Worm (Caenorhabditis elegans) whole organism, L4 larva: ENCODE data around the gene camt-1.
A peak's percentile ranks its signal among the peaks of the same experiment; 100 is the strongest.

Experiments
- F26F4.8 ChIP-seq: fragments of 200-800 bp; sonication (Bioruptor generic); conservative IDR thresholded peaks from 2 replicates; pipeline ENCODE4 v1.3.6; 2022; ENCODE audit warnings: missing genetic modification characterization, missing compliant biosample characterization
- F49E8.2 ChIP-seq: sonication (generic microtip); optimal IDR thresholded peaks from 2 replicates; lab custom pipeline; 2016; ENCODE audit warnings: missing compliant biosample characterization, mild to moderate bottlenecking, missing genetic modification characterization, borderline replicate concordance
- T20F7.1 ChIP-seq: fragments of 200-800 bp; sonication (Bioruptor generic); optimal IDR thresholded peaks from 2 replicates; lab custom pipeline; 2018; ENCODE audit warnings: mild to moderate bottlenecking, missing genetic modification characterization, missing compliant biosample characterization
- ZK337.2 ChIP-seq: fragments of 200-800 bp; sonication (Bioruptor generic); IDR thresholded peaks from 2 replicates; pipeline ENCODE4 v1.3.6; 2022; ENCODE audit warnings: missing genetic modification reagents, missing genetic modification characterization, missing compliant biosample characterization
- ZK546.5 ChIP-seq, 2 experiments: sonication (generic microtip); optimal IDR thresholded peaks; 2 replicates each; lab custom pipeline; 2017; ENCODE audit warnings: missing biosample characterization in 2 of 2, missing genetic modification characterization in 2 of 2
- aha-1 ChIP-seq: fragments of 150-350 bp; peaks from one replicate; lab custom pipeline; 2014; ENCODE audit warnings: missing biosample characterization, missing genetic modification characterization
- ceh-20 ChIP-seq: fragments of 200-800 bp; sonication (Bioruptor generic); IDR thresholded peaks from 2 replicates; pipeline ENCODE4 v1.3.6; 2022; ENCODE audit warnings: missing genetic modification reagents, missing genetic modification characterization, missing compliant biosample characterization
- ceh-62 ChIP-seq: sonication (generic microtip); optimal IDR thresholded peaks from 2 replicates; lab custom pipeline; 2017; ENCODE audit warnings: missing biosample characterization, missing genetic modification characterization
- cey-2 ChIP-seq: sonication (generic microtip); optimal IDR thresholded peaks from 3 replicates; lab custom pipeline; 2017; ENCODE audit warnings: missing genetic modification characterization, mild to moderate bottlenecking, missing compliant biosample characterization, antibody characterized with exemption, borderline replicate concordance; ENCODE audit not compliant: insufficient read depth
- ctbp-1 ChIP-seq: fragments of 200-800 bp; sonication (Bioruptor generic); IDR thresholded peaks from 2 replicates; pipeline ENCODE4 v1.3.6; 2022; ENCODE audit warnings: missing genetic modification reagents, missing genetic modification characterization, missing compliant biosample characterization
- daf-16 ChIP-seq, 3 experiments: sonication (generic microtip); optimal IDR thresholded peaks; 2 replicates each; lab custom pipeline; 2016 to 2017; ENCODE audit warnings: missing genetic modification characterization in 3 of 3, missing genetic modification reagents in 3 of 3, mild to moderate bottlenecking in 2 of 3, missing compliant biosample characterization in 2 of 3, missing biosample characterization in 1 of 3, moderate library complexity in 1 of 3
- daf-8 ChIP-seq: fragments of 200-800 bp; sonication (Bioruptor generic); IDR thresholded peaks from 2 replicates; pipeline ENCODE4 v1.3.6; 2022; ENCODE audit warnings: missing genetic modification characterization, missing compliant biosample characterization
- dmd-6 ChIP-seq: fragments of 200-800 bp; sonication (Bioruptor generic); IDR thresholded peaks from 2 replicates; pipeline ENCODE4 v1.3.6; 2022; ENCODE audit warnings: missing genetic modification reagents, missing genetic modification characterization, missing compliant biosample characterization
- dpl-1 ChIP-seq: fragments of 150-350 bp; optimal IDR thresholded peaks from 2 replicates; lab custom pipeline; 2014; ENCODE audit warnings: missing biosample characterization, missing genetic modification reagents, missing genetic modification characterization
- duxl-1 ChIP-seq: sonication (generic microtip); optimal IDR thresholded peaks from 2 replicates; lab custom pipeline; 2016; ENCODE audit warnings: mild to moderate bottlenecking, missing genetic modification characterization, moderate library complexity, missing compliant biosample characterization; ENCODE audit not compliant: poor library complexity
- fkh-10 ChIP-seq: fragments of 150-350 bp; optimal IDR thresholded peaks from 2 replicates; lab custom pipeline; 2014; ENCODE audit warnings: missing biosample characterization, missing genetic modification reagents, missing genetic modification characterization
- gei-8 ChIP-seq: fragments of 200-800 bp; sonication (Bioruptor generic); optimal IDR thresholded peaks from 2 replicates; lab custom pipeline; 2018; ENCODE audit warnings: mild to moderate bottlenecking, missing genetic modification characterization, missing compliant biosample characterization
- hlh-11 ChIP-seq: fragments of 200-800 bp; sonication (Bioruptor generic); optimal IDR thresholded peaks from 2 replicates; lab custom pipeline; 2018; ENCODE audit warnings: mild to moderate bottlenecking, missing genetic modification characterization, missing compliant biosample characterization
- hlh-30 ChIP-seq: sonication (generic microtip); optimal IDR thresholded peaks from 2 replicates; lab custom pipeline; 2017; ENCODE audit warnings: antibody characterized with exemption, mild to moderate bottlenecking, missing genetic modification characterization, missing compliant biosample characterization; ENCODE audit not compliant: insufficient read depth
- hmg-1.1 ChIP-seq: fragments of 200-800 bp; sonication (Bioruptor generic); IDR thresholded peaks from 2 replicates; pipeline ENCODE4 v1.3.6; 2022; ENCODE audit warnings: missing genetic modification reagents, missing genetic modification characterization, missing compliant biosample characterization
- lin-15B ChIP-seq: fragments of 150-350 bp; sonication (generic microtip); optimal IDR thresholded peaks from 3 replicates; lab custom pipeline; 2014; ENCODE audit warnings: missing biosample characterization, missing genetic modification characterization
- lsy-2 ChIP-seq, 2 experiments: fragments of 150-350 bp in 1 of 2; sonication (generic microtip) in 1 of 2; optimal IDR thresholded peaks; 2 replicates each; lab custom pipeline; 2014 to 2017; ENCODE audit warnings: missing biosample characterization in 2 of 2, missing genetic modification characterization in 2 of 2
- mdl-1 ChIP-seq, 2 experiments: fragments of 150-350 bp in 1 of 2; sonication (generic microtip) in 1 of 2; optimal IDR thresholded peaks; 2 replicates each; lab custom pipeline; 2014 to 2017; ENCODE audit warnings: missing biosample characterization in 2 of 2, missing genetic modification characterization in 2 of 2
- mep-1 ChIP-seq: fragments of 150-350 bp; sonication (generic microtip); optimal IDR thresholded peaks from 3 replicates; lab custom pipeline; 2014; ENCODE audit warnings: missing biosample characterization, missing genetic modification characterization
- mes-2 ChIP-seq: sonication (generic microtip); optimal IDR thresholded peaks from 2 replicates; lab custom pipeline; 2016; ENCODE audit warnings: missing genotype, mild to moderate bottlenecking, missing genetic modification characterization, missing compliant biosample characterization; ENCODE audit not compliant: poor library complexity, severe bottlenecking
- nhr-10 ChIP-seq: fragments of 150-350 bp; optimal IDR thresholded peaks from 2 replicates; lab custom pipeline; 2014; ENCODE audit warnings: missing biosample characterization, missing genetic modification characterization
- nhr-11 ChIP-seq: fragments of 150-350 bp; optimal IDR thresholded peaks from 2 replicates; lab custom pipeline; 2014; ENCODE audit warnings: missing biosample characterization, missing genetic modification characterization
- nhr-28 ChIP-seq: fragments of 150-350 bp; optimal IDR thresholded peaks from 2 replicates; lab custom pipeline; 2014; ENCODE audit warnings: missing biosample characterization, missing genetic modification characterization
- nhr-48 ChIP-seq: sonication (generic microtip); optimal IDR thresholded peaks from 2 replicates; lab custom pipeline; 2016; ENCODE audit warnings: mild to moderate bottlenecking, missing genetic modification characterization, missing compliant biosample characterization
- nhr-6 ChIP-seq: fragments of 150-350 bp; optimal IDR thresholded peaks from 2 replicates; lab custom pipeline; 2014; ENCODE audit warnings: missing biosample characterization, missing genetic modification characterization
- pqm-1 ChIP-seq: sonication (generic microtip); optimal IDR thresholded peaks from 2 replicates; lab custom pipeline; 2017; ENCODE audit warnings: missing biosample characterization, missing genetic modification characterization
- saeg-2 ChIP-seq: fragments of 200-800 bp; sonication (Bioruptor generic); IDR thresholded peaks from 2 replicates; pipeline ENCODE4 v1.3.6; 2022; ENCODE audit warnings: missing genetic modification reagents, missing genetic modification characterization, missing compliant biosample characterization
- sdz-12 ChIP-seq: fragments of 200-800 bp; sonication (Bioruptor generic); optimal IDR thresholded peaks from 2 replicates; lab custom pipeline; 2018; ENCODE audit warnings: mild to moderate bottlenecking, missing genetic modification characterization, missing compliant biosample characterization
- set-16 ChIP-seq: fragments of 200-800 bp; sonication (Bioruptor generic); IDR thresholded peaks from 2 replicates; pipeline ENCODE4 v1.3.6; 2022; ENCODE audit warnings: missing genetic modification reagents, missing genetic modification characterization, missing compliant biosample characterization
- skn-1 ChIP-seq: fragments of 150-350 bp; optimal IDR thresholded peaks from 2 replicates; lab custom pipeline; 2014; ENCODE audit warnings: missing biosample characterization, missing genetic modification characterization
- tag-97 ChIP-seq: fragments of 200-800 bp; sonication (Bioruptor generic); IDR thresholded peaks from 2 replicates; pipeline ENCODE4 v1.3.6; 2022; ENCODE audit warnings: missing genetic modification characterization, missing compliant biosample characterization
- unc-62 ChIP-seq, 3 experiments: fragments of 150-350 bp in 1 of 3; sonication (generic microtip); optimal IDR thresholded peaks in 2 of 3; peaks in 1 of 3; 1 replicate in 1 of 3; 2 replicates in 2 of 3; lab custom pipeline; 2014 to 2017; ENCODE audit warnings: missing biosample characterization in 3 of 3, missing genetic modification characterization in 3 of 3, missing genetic modification reagents in 3 of 3, missing genotype in 1 of 3
- zag-1 ChIP-seq: fragments of 150-350 bp; optimal IDR thresholded peaks from 2 replicates; lab custom pipeline; 2014; ENCODE audit warnings: missing biosample characterization, missing genetic modification characterization

Gene camt-1

ce11 chrII:4518300-4518907, 13.5 kb upstream of the camt-1 start, which contains the start of gene hlh-1:
Gene hlh-1, plus strand, starts transcription at chrII:4518574.
- TF ChIP-seq unc-62 (GFP tag; optimal IDR thresholded peaks at IDR 0.05 in 1 of 2; lab: Kevin White, UChicago) (peak in 1 of 2 experiments; percentile 84), unc-62 (tag; optimal IDR thresholded peaks at IDR 0.05; lab: Kevin White, UChicago) (no peak), nhr-48 (tag; lab: Kevin White, UChicago) (no peak), set-16 (peak; percentile 25; the same call in 1 of the 2 replicates), daf-16 (GFP tag; optimal IDR thresholded peaks at IDR 0.05; lab: Kevin White, UChicago) (peak in 1 of 2 experiments; percentile 57), daf-16 (tag; optimal IDR thresholded peaks at IDR 0.05; lab: Kevin White, UChicago) (no peak), daf-8 (no peak), nhr-28 (no peak), F49E8.2 (tag; lab: Kevin White, UChicago) (no peak), aha-1 (tag; lab: Kevin White, UChicago) (peak; percentile 68), nhr-11 (peak; percentile 47), lsy-2 (tag; optimal IDR thresholded peaks at IDR 0.05; lab: Kevin White, UChicago) (peak in 1 of 2 experiments; percentile 46), fkh-10 (GFP tag; lab: Kevin White, UChicago) (no peak), hlh-11 (tag; lab: Kevin White, UChicago) (peak; percentile 47)
- TF ChIP-seq, all 104 proteins: peak for 7

- TF ChIP-seq tag-97 (GFP tag; lab: Robert Waterston, UW): no peak
- peak in 1 of 2 experiments; percentile 11 for TF ChIP-seq unc-62 (GFP tag; optimal IDR thresholded peaks at IDR 0.05 in 1 of 2; lab: Kevin White, UChicago)
- TF ChIP-seq unc-62 (tag; optimal IDR thresholded peaks at IDR 0.05; lab: Kevin White, UChicago): no peak
- TF ChIP-seq gei-8: no peak
- TF ChIP-seq aha-1 (tag; lab: Kevin White, UChicago): peak; percentile 14
- TF ChIP-seq, all 104 proteins: peak for 2
Measured at ce11 chrII:4517254-4517653, 12.3 kb upstream of the camt-1 start.

- TF ChIP-seq skn-1 (tag; lab: Kevin White, UChicago): no peak
- no peak for TF ChIP-seq nhr-10
- no peak for TF ChIP-seq cey-2 (tag; lab: Kevin White, UChicago)
Measured at ce11 chrII:4516291-4516690, 11.3 kb upstream of the camt-1 start.

ce11 chrII:4511911-4512310, 7.0 kb upstream of the camt-1 start, which contains the start of gene cyp-23A1:
Gene cyp-23A1, plus strand, starts transcription at chrII:4512211.
- TF ChIP-seq mes-2 (tag; lab: Kevin White, UChicago): no peak
- TF ChIP-seq zag-1 (tag; lab: Kevin White, UChicago): no peak
- no peak for TF ChIP-seq ceh-62 (tag; lab: Kevin White, UChicago)
- no peak for TF ChIP-seq T20F7.1
- no peak for TF ChIP-seq duxl-1 (tag; lab: Kevin White, UChicago)
- TF ChIP-seq pqm-1 (tag; lab: Kevin White, UChicago): no peak

- no peak for TF ChIP-seq daf-8
- no peak for TF ChIP-seq lin-15B (tag; lab: Kevin White, UChicago)
- peak in 1 of 2 experiments; percentile 63 for TF ChIP-seq unc-62 (GFP tag; optimal IDR thresholded peaks at IDR 0.05 in 1 of 2; lab: Kevin White, UChicago)
- TF ChIP-seq unc-62 (tag; optimal IDR thresholded peaks at IDR 0.05; lab: Kevin White, UChicago): no peak
- TF ChIP-seq F26F4.8 (GFP tag; lab: Robert Waterston, UW): no peak
- no peak for TF ChIP-seq mdl-1 (tag; optimal IDR thresholded peaks at IDR 0.05; lab: Kevin White, UChicago)
Measured at ce11 chrII:4510684-4511083, 5.7 kb upstream of the camt-1 start.

ce11 chrII:4507669-4508068, 2.7 kb upstream of the camt-1 start:
- TF ChIP-seq mep-1: peak; percentile 26
- no peak for TF ChIP-seq nhr-6
- TF ChIP-seq saeg-2 (GFP tag; lab: Robert Waterston, UW): no peak
- no peak for TF ChIP-seq ZK337.2 (GFP tag; lab: Robert Waterston, UW)
- TF ChIP-seq lsy-2 (tag; optimal IDR thresholded peaks at IDR 0.05; lab: Kevin White, UChicago): peak in 1 of 2 experiments; percentile 43
- peak; percentile 84 for TF ChIP-seq nhr-28
- TF ChIP-seq hlh-30 (tag; lab: Kevin White, UChicago): peak; percentile 21
- TF ChIP-seq ceh-20 (GFP tag; lab: Robert Waterston, UW): no peak
- TF ChIP-seq dmd-6: 0 out of 2 replicates have a peak, but pooled peaks have one; percentile 29
- TF ChIP-seq hlh-11 (tag; lab: Kevin White, UChicago): peak; percentile 57
- no peak for TF ChIP-seq sdz-12 (GFP tag; lab: Kevin White, UChicago)
- TF ChIP-seq dpl-1 (GFP tag; lab: Kevin White, UChicago): peak; percentile 21
- no peak for TF ChIP-seq hmg-1.1 (GFP tag; lab: Robert Waterston, UW)
- no peak for TF ChIP-seq ctbp-1 (GFP tag; lab: Robert Waterston, UW)
- no peak for TF ChIP-seq ZK546.5 (tag; optimal IDR thresholded peaks at IDR 0.05; lab: Kevin White, UChicago)
- TF ChIP-seq daf-16 (GFP tag; optimal IDR thresholded peaks at IDR 0.05; lab: Kevin White, UChicago): no peak
- TF ChIP-seq daf-16 (tag; optimal IDR thresholded peaks at IDR 0.05; lab: Kevin White, UChicago): peak; percentile 98
